Worm (Caenorhabditis elegans) whole organism, L1 larva: Measurements from ENCODE around the gene srh-127.

ENCODE experiments used
- elt-3 ChIP-seq, 6 experiments: fragments of 150-350 bp in 1 of 6; sonication (generic microtip); optimal IDR thresholded peaks; 2 replicates each; lab custom pipeline; 2017 to 2018; ENCODE audit warnings: missing biosample characterization in 6 of 6, missing genetic modification characterization in 6 of 6, inconsistent platforms in 1 of 6
- lin-35 ChIP-seq, 2 experiments: fragments of 150-350 bp; optimal IDR thresholded peaks; 2 replicates each; lab custom pipeline; 2014; ENCODE audit warnings: missing biosample characterization in 2 of 2, missing genetic modification characterization in 2 of 2, missing genetic modification reagents in 2 of 2
- lsy-2 ChIP-seq, 2 experiments: fragments of 150-350 bp; optimal IDR thresholded peaks; 2 replicates each; lab custom pipeline; 2014; ENCODE audit warnings: missing biosample characterization in 2 of 2, missing genetic modification characterization in 2 of 2
- mab-9 ChIP-seq: fragments of 200-800 bp; sonication (Bioruptor generic); IDR thresholded peaks from 2 replicates; pipeline ENCODE4 v1.3.6; 2022; ENCODE audit warnings: missing genetic modification reagents, missing genetic modification characterization, missing compliant biosample characterization
- mep-1 ChIP-seq: fragments of 150-350 bp; optimal IDR thresholded peaks from 2 replicates; lab custom pipeline; 2014; ENCODE audit warnings: missing biosample characterization, missing genetic modification characterization
- nhr-76 ChIP-seq: sonication (generic microtip); optimal IDR thresholded peaks from 2 replicates; lab custom pipeline; 2017; ENCODE audit warnings: missing biosample characterization, missing genetic modification characterization
- pag-3 ChIP-seq: sonication (generic microtip); optimal IDR thresholded peaks from 2 replicates; lab custom pipeline; 2017; ENCODE audit warnings: missing genetic modification characterization, mild to moderate bottlenecking, missing compliant biosample characterization, antibody characterized with exemption, borderline replicate concordance; ENCODE audit not compliant: insufficient read depth
- skn-1 ChIP-seq: fragments of 150-350 bp; optimal IDR thresholded peaks from 2 replicates; lab custom pipeline; 2014; ENCODE audit warnings: missing biosample characterization, missing genetic modification characterization
- unc-130 ChIP-seq: fragments of 150-350 bp; optimal IDR thresholded peaks from 2 replicates; lab custom pipeline; 2017; ENCODE audit warnings: missing biosample characterization, missing genetic modification characterization, inconsistent platforms

- TF ChIP-seq lsy-2 (tag; optimal IDR thresholded peaks at IDR 0.05; lab: Kevin White, UChicago) (no peak), pag-3 (no peak), unc-130 (tag; lab: Kevin White, UChicago) (no peak), lin-35 (GFP tag; optimal IDR thresholded peaks at IDR 0.05; lab: Kevin White, UChicago) (no peak), elt-3 (tag; optimal IDR thresholded peaks at IDR 0.05; lab: Kevin White, UChicago) (no peak), mep-1 (tag; lab: Kevin White, UChicago) (no peak), skn-1 (no peak), nhr-76 (tag; lab: Kevin White, UChicago) (no peak), mab-9 (GFP tag; lab: Robert Waterston, UW) (no peak)
These were observed at the start of gene srh-127 for ce11 chrV:2892976-2893375.
